Fruit fly (Drosophila melanogaster): ENCODE results near the gene CG34305.

DNA sequence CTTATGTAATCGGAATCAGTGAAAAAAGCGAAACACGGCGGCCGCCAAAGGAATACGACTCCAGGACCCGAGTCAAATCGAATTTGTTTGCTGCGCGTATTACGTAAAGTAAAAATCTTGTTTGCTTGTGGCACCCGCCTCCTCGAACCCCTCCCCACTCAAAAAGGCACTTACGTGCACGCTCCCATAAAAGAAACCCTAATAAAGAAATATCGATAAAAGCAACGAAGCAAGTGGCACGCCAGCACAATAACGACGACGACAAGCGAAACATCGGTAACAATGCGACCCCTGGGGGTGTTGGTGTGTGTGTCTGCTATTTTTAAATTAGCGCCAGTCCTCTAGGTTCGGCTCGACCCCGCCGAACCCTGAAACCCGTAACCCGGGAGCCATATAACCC lies 39.3 kb upstream of the CG34305 start:
- TF ChIP-seq insv (optimal IDR thresholded peaks at IDR 0.05) (no peak), psq (optimal IDR thresholded peaks at IDR 0.05) (no peak), Myc (optimal IDR thresholded peaks at IDR 0.05) (no peak), h (optimal IDR thresholded peaks at IDR 0.05) (no peak), Sin3A (optimal IDR thresholded peaks at IDR 0.05) (no peak)

All from Kc167 (cell line).